Worm (Caenorhabditis elegans): ENCODE measurements around the gene F59B1.6.

F59B1.6 gene

ce11 chrV:3588223-3588622 is 43.3 kb downstream of the F59B1.6 start (continued):
- 0 out of 2 replicates have a peak, but pooled peaks have one; percentile 10 for TF ChIP-seq cebp-2 (GFP tag; IDR thresholded peaks at IDR 0.05)
- TF ChIP-seq ztf-18 (tag; optimal IDR thresholded peaks at IDR 0.05) = no peak
- TF ChIP-seq nfyb-1 (GFP tag; IDR thresholded peaks at IDR 0.05) = no peak
- TF ChIP-seq hrde-1 (tag; optimal IDR thresholded peaks at IDR 0.05; ENCODE audit: borderline replicate concordance) = no peak
- TF ChIP-seq athp-1 (tag; optimal IDR thresholded peaks at IDR 0.05) = no peak
- no peak for TF ChIP-seq egl-18 (GFP tag; IDR thresholded peaks at IDR 0.05)
- TF ChIP-seq him-1 (tag; optimal IDR thresholded peaks at IDR 0.05) = no peak
- no peak for TF ChIP-seq tlf-1 (GFP tag; optimal IDR thresholded peaks at IDR 0.05)
- no peak for TF ChIP-seq hlh-12 (tag; optimal IDR thresholded peaks at IDR 0.05)
- TF ChIP-seq mes-4 (tag; optimal IDR thresholded peaks at IDR 0.05) = no peak
- TF ChIP-seq B0019.2 (GFP tag; conservative IDR thresholded peaks at IDR 0.05) = no peak
- no peak for TF ChIP-seq atf-7 (tag; optimal IDR thresholded peaks at IDR 0.05)
- TF ChIP-seq Y79H2A.3 (GFP tag; conservative IDR thresholded peaks at IDR 0.05) = no peak
- TF ChIP-seq Y53F4B.3 (GFP tag; IDR thresholded peaks at IDR 0.05) = no peak
- no peak for TF ChIP-seq dpff-1 (tag; optimal IDR thresholded peaks at IDR 0.05)
- no peak for TF ChIP-seq attf-3 (GFP tag; conservative IDR thresholded peaks at IDR 0.05)
- TF ChIP-seq madf-10 (tag; optimal IDR thresholded peaks at IDR 0.05) = no peak
- no peak for TF ChIP-seq F39B2.1 (GFP tag; IDR thresholded peaks at IDR 0.05)
- TF ChIP-seq ztf-25 (GFP tag; IDR thresholded peaks at IDR 0.05) = peak; percentile 69; the same call in 1 of the 2 replicates
- no peak for TF ChIP-seq mel-28 (tag; optimal IDR thresholded peaks at IDR 0.05; ENCODE audit: borderline replicate concordance)
- TF ChIP-seq madf-8 (GFP tag; conservative IDR thresholded peaks at IDR 0.05) = 0 out of 2 replicates have a peak, but pooled peaks have one; percentile 5
- no peak for TF ChIP-seq tbx-9 (tag; optimal IDR thresholded peaks at IDR 0.05; ENCODE audit: borderline replicate concordance)
- peak; percentile 60 for TF ChIP-seq rpc-1 (optimal IDR thresholded peaks at IDR 0.05)
- TF ChIP-seq rpc-1 (tag; optimal IDR thresholded peaks at IDR 0.05) = peak; percentile 75
- TF ChIP-seq ceh-100 (GFP tag; IDR thresholded peaks at IDR 0.05) = no peak
- TF ChIP-seq lin-54 (GFP tag; optimal IDR thresholded peaks at IDR 0.05) = peak; percentile 10
- TF ChIP-seq akir-1 (GFP tag; optimal IDR thresholded peaks at IDR 0.05) = no peak
- TF ChIP-seq rec-8 (tag; optimal IDR thresholded peaks at IDR 0.05) = no peak
- peak; percentile 10 for TF ChIP-seq snpc-1.3 (tag; optimal IDR thresholded peaks at IDR 0.05; ENCODE audit: insufficient read depth)
- TF ChIP-seq bed-2 (GFP tag; IDR thresholded peaks at IDR 0.05) = no peak
- TF ChIP-seq ZK185.1 (tag; optimal IDR thresholded peaks at IDR 0.05; ENCODE audit: poor library complexity, severe bottlenecking) = peak; percentile 5
- TF ChIP-seq F33H1.4 (GFP tag; IDR thresholded peaks at IDR 0.05) = 0 out of 2 replicates have a peak, but pooled peaks have one; percentile 15
- peak; percentile 65 for TF ChIP-seq B0261.1 (tag; optimal IDR thresholded peaks at IDR 0.05)
- no peak for TF ChIP-seq unc-62 (GFP tag; optimal IDR thresholded peaks at IDR 0.05)
- no peak for TF ChIP-seq aptf-3 (GFP tag; IDR thresholded peaks at IDR 0.05)
- TF ChIP-seq lsy-27 (tag; optimal IDR thresholded peaks at IDR 0.05; ENCODE audit: borderline replicate concordance, insufficient read depth) = no peak
- no peak for TF ChIP-seq F52B5.7 (tag; optimal IDR thresholded peaks at IDR 0.05)
- TF ChIP-seq aptf-2 (GFP tag; conservative IDR thresholded peaks at IDR 0.05) = no peak
- no peak for TF ChIP-seq unc-130 (GFP tag; optimal IDR thresholded peaks at IDR 0.05)
- no peak for TF ChIP-seq ceh-79 (tag; optimal IDR thresholded peaks at IDR 0.05)
- no peak for TF ChIP-seq lin-35 (GFP tag; optimal IDR thresholded peaks at IDR 0.05)
- TF ChIP-seq repo-1 (tag; optimal IDR thresholded peaks at IDR 0.05) = no peak
- TF ChIP-seq let-526 (GFP tag; IDR thresholded peaks at IDR 0.05) = no peak
- 0 out of 2 replicates have a peak, but pooled peaks have one; percentile 38 for TF ChIP-seq C17E4.6 (GFP tag; IDR thresholded peaks at IDR 0.05)
- TF ChIP-seq attf-6 (GFP tag; IDR thresholded peaks at IDR 0.05) = no peak
- TF ChIP-seq hlh-26 (GFP tag; conservative IDR thresholded peaks at IDR 0.05) = no peak
- TF ChIP-seq madf-6 (GFP tag; IDR thresholded peaks at IDR 0.05) = peak; percentile 37; the same call in 1 of the 2 replicates
- TF ChIP-seq xnd-1 (tag; optimal IDR thresholded peaks at IDR 0.05) = no peak
- no peak for TF ChIP-seq mxl-1 (tag; optimal IDR thresholded peaks at IDR 0.05)
